Worm (Caenorhabditis elegans) whole organism, late embryonic: ENCODE results near the gene nipi-3.
A peak's percentile ranks its signal among the peaks of the same experiment; 100 is the strongest.

Experiments
- K09A11.1 ChIP-seq: sonication (generic microtip); optimal IDR thresholded peaks from 2 replicates; lab custom pipeline; 2017; ENCODE audit warnings: antibody characterized with exemption, mild to moderate bottlenecking, missing genetic modification characterization, missing compliant biosample characterization; ENCODE audit not compliant: insufficient read depth
- Y22D7AL.16 ChIP-seq: sonication (generic microtip); optimal IDR thresholded peaks from 2 replicates; lab custom pipeline; 2016; ENCODE audit warnings: missing genetic modification characterization, missing compliant biosample characterization
- ama-1 ChIP-seq: fragments of 150-350 bp; optimal IDR thresholded peaks from 2 replicates; lab custom pipeline; 2014
- ceh-14 ChIP-seq: sonication (generic microtip); optimal IDR thresholded peaks from 2 replicates; lab custom pipeline; 2016; ENCODE audit warnings: missing genotype, missing genetic modification characterization, missing compliant biosample characterization
- ceh-18 ChIP-seq: sonication (generic microtip); optimal IDR thresholded peaks from 2 replicates; lab custom pipeline; 2016; ENCODE audit warnings: missing genetic modification characterization, missing compliant biosample characterization
- ceh-2 ChIP-seq: sonication (generic microtip); optimal IDR thresholded peaks from 2 replicates; lab custom pipeline; 2016; ENCODE audit warnings: missing genotype, missing genetic modification characterization, missing compliant biosample characterization
- ceh-31 ChIP-seq: sonication (generic microtip); optimal IDR thresholded peaks from 2 replicates; lab custom pipeline; 2016; ENCODE audit warnings: missing genetic modification characterization, missing compliant biosample characterization
- ceh-34 ChIP-seq: sonication (generic microtip); optimal IDR thresholded peaks from 2 replicates; lab custom pipeline; 2016; ENCODE audit warnings: mild to moderate bottlenecking, missing genetic modification characterization, missing compliant biosample characterization
- ceh-45 ChIP-seq: fragments of 200-800 bp; sonication (Bioruptor generic); IDR thresholded peaks from 2 replicates; pipeline ENCODE4 v1.3.6; 2022; ENCODE audit warnings: missing genetic modification reagents, missing genetic modification characterization, missing compliant biosample characterization
- che-1 ChIP-seq: sonication (generic microtip); optimal IDR thresholded peaks from 2 replicates; lab custom pipeline; 2016; ENCODE audit warnings: mild to moderate bottlenecking, missing genetic modification characterization, missing compliant biosample characterization
- dve-1 ChIP-seq: sonication (generic microtip); optimal IDR thresholded peaks from 2 replicates; lab custom pipeline; 2017; ENCODE audit warnings: antibody characterized with exemption, mild to moderate bottlenecking, missing genetic modification characterization, missing compliant biosample characterization
- elt-2 ChIP-seq: sonication (generic microtip); optimal IDR thresholded peaks from 2 replicates; lab custom pipeline; 2016; ENCODE audit warnings: missing genetic modification reagents, missing genetic modification characterization, missing compliant biosample characterization
- eyg-1 ChIP-seq: sonication (generic microtip); optimal IDR thresholded peaks from 2 replicates; lab custom pipeline; 2016; ENCODE audit warnings: missing genotype, missing genetic modification characterization, missing compliant biosample characterization
- fax-1 ChIP-seq: sonication (generic microtip); optimal IDR thresholded peaks from 2 replicates; lab custom pipeline; 2016; ENCODE audit warnings: missing genotype, missing genetic modification characterization, missing compliant biosample characterization
- fkh-10 ChIP-seq: fragments of 150-350 bp; optimal IDR thresholded peaks from 2 replicates; lab custom pipeline; 2014; ENCODE audit warnings: missing biosample characterization, missing genetic modification reagents, missing genetic modification characterization
- gmeb-2 ChIP-seq: sonication (generic microtip); optimal IDR thresholded peaks from 2 replicates; lab custom pipeline; 2016; ENCODE audit warnings: missing genetic modification characterization, inconsistent platforms, missing compliant biosample characterization
- hlh-13 ChIP-seq: fragments of 200-800 bp; sonication (Bioruptor generic); optimal IDR thresholded peaks from 2 replicates; lab custom pipeline; 2018; ENCODE audit warnings: mild to moderate bottlenecking, missing genetic modification characterization, missing compliant biosample characterization
- hlh-30 ChIP-seq: sonication (generic microtip); optimal IDR thresholded peaks from 2 replicates; lab custom pipeline; 2017; ENCODE audit warnings: antibody characterized with exemption, missing genetic modification characterization, missing compliant biosample characterization; ENCODE audit not compliant: insufficient read depth
- hlh-8 ChIP-seq: sonication (generic microtip); optimal IDR thresholded peaks from 2 replicates; lab custom pipeline; 2016; ENCODE audit warnings: missing genotype, missing genetic modification characterization, missing compliant biosample characterization
- lim-6 ChIP-seq: sonication (generic microtip); optimal IDR thresholded peaks from 2 replicates; lab custom pipeline; 2016; ENCODE audit warnings: missing genetic modification characterization, missing compliant biosample characterization
- mec-3 ChIP-seq: sonication (generic microtip); optimal IDR thresholded peaks from 2 replicates; lab custom pipeline; 2016; ENCODE audit warnings: borderline replicate concordance, missing genetic modification characterization, missing compliant biosample characterization
- nfya-1 ChIP-seq: sonication (generic microtip); optimal IDR thresholded peaks from 2 replicates; lab custom pipeline; 2017; ENCODE audit warnings: missing genetic modification characterization, mild to moderate bottlenecking, missing compliant biosample characterization, antibody characterized with exemption, moderate library complexity
- npax-4 ChIP-seq: sonication (generic microtip); optimal IDR thresholded peaks from 2 replicates; lab custom pipeline; 2016; ENCODE audit warnings: missing genetic modification characterization, missing compliant biosample characterization
- pat-9 ChIP-seq: fragments of 200-800 bp; sonication (Bioruptor generic); optimal IDR thresholded peaks from 2 replicates; lab custom pipeline; 2018; ENCODE audit warnings: mild to moderate bottlenecking, missing genetic modification characterization, moderate library complexity, missing compliant biosample characterization
- pha-4 ChIP-seq: fragments of 150-350 bp; optimal IDR thresholded peaks from 2 replicates; lab custom pipeline; 2018; ENCODE audit warnings: missing biosample characterization, missing genetic modification reagents, missing genetic modification characterization
- pqm-1 ChIP-seq: sonication (generic microtip); optimal IDR thresholded peaks from 2 replicates; lab custom pipeline; 2016; ENCODE audit warnings: missing genetic modification characterization, missing compliant biosample characterization
- pros-1 ChIP-seq: fragments of 150-350 bp; optimal IDR thresholded peaks from 2 replicates; lab custom pipeline; 2014; ENCODE audit warnings: missing biosample characterization, missing genetic modification reagents, missing genetic modification characterization
- sox-2 ChIP-seq: fragments of 200-800 bp; sonication (Bioruptor generic); IDR thresholded peaks from 2 replicates; pipeline ENCODE4 v1.3.6; 2022; ENCODE audit warnings: missing genetic modification reagents, missing genetic modification characterization, missing compliant biosample characterization
- sox-4 ChIP-seq: sonication (generic microtip); optimal IDR thresholded peaks from 2 replicates; lab custom pipeline; 2017; ENCODE audit warnings: mild to moderate bottlenecking, missing genetic modification characterization, inconsistent platforms, missing compliant biosample characterization
- tbx-2 ChIP-seq: sonication (generic microtip); optimal IDR thresholded peaks from 2 replicates; lab custom pipeline; 2016; ENCODE audit warnings: missing genetic modification characterization, missing compliant biosample characterization
- tbx-7 ChIP-seq: sonication (generic microtip); optimal IDR thresholded peaks from 2 replicates; lab custom pipeline; 2016; ENCODE audit warnings: missing genotype, missing genetic modification characterization, missing compliant biosample characterization
- ttx-3 ChIP-seq: sonication (generic microtip); optimal IDR thresholded peaks from 2 replicates; lab custom pipeline; 2016; ENCODE audit warnings: missing genetic modification reagents, missing genetic modification characterization, missing compliant biosample characterization
- unc-42 ChIP-seq: sonication (generic microtip); optimal IDR thresholded peaks from 2 replicates; lab custom pipeline; 2016; ENCODE audit warnings: missing genotype, missing genetic modification characterization, missing compliant biosample characterization
- unc-55 ChIP-seq: sonication (generic microtip); optimal IDR thresholded peaks from 2 replicates; lab custom pipeline; 2017; ENCODE audit warnings: missing biosample characterization, missing genetic modification reagents, missing genetic modification characterization

The nipi-3 gene

ce11 chrX:15609698-15610097, 1.9 kb downstream of the nipi-3 start:
- TF ChIP-seq lim-6: no peak
- no peak for TF ChIP-seq tbx-2 (tag; lab: Kevin White, UChicago)
- no peak for TF ChIP-seq eyg-1 (tag; lab: Kevin White, UChicago)
- no peak for TF ChIP-seq hlh-13
- no peak for TF ChIP-seq ceh-2 (tag; lab: Kevin White, UChicago)
- TF ChIP-seq ceh-31 (tag; lab: Kevin White, UChicago): no peak
- TF ChIP-seq fax-1 (tag; lab: Kevin White, UChicago): no peak
- no peak for TF ChIP-seq che-1 (tag; lab: Kevin White, UChicago)
- TF ChIP-seq nfya-1 (tag; lab: Kevin White, UChicago): no peak
- TF ChIP-seq K09A11.1 (tag; lab: Kevin White, UChicago): no peak
- no peak for TF ChIP-seq fkh-10 (GFP tag; lab: Kevin White, UChicago)
- TF ChIP-seq unc-42 (tag; lab: Kevin White, UChicago): no peak
- TF ChIP-seq sox-2: no peak
- no peak for TF ChIP-seq npax-4 (tag; lab: Kevin White, UChicago)
- no peak for TF ChIP-seq ceh-14
- no peak for TF ChIP-seq mec-3 (tag; lab: Kevin White, UChicago)
- TF ChIP-seq hlh-8 (tag; lab: Kevin White, UChicago): no peak
- no peak for TF ChIP-seq ama-1
- no peak for TF ChIP-seq Y22D7AL.16
- TF ChIP-seq, all 69 proteins: peak for 0

ce11 chrX:15610527-15611091, 2.8 kb downstream of the nipi-3 start:
- peak; percentile 88 for TF ChIP-seq elt-2 (tag; lab: Kevin White, UChicago)
- no peak for TF ChIP-seq ceh-2 (tag; lab: Kevin White, UChicago)
- no peak for TF ChIP-seq gmeb-2 (tag; lab: Kevin White, UChicago)
- no peak for TF ChIP-seq pha-4 (tag; lab: Kevin White, UChicago)
- TF ChIP-seq sox-4: no peak
- no peak for TF ChIP-seq unc-42 (tag; lab: Kevin White, UChicago)
- TF ChIP-seq hlh-30 (tag; lab: Kevin White, UChicago): no peak

ce11 chrX:15613745-15614229, 6.0 kb downstream of the nipi-3 start, which contains the start of gene K09E9.3:
TSS of gene K09E9.3 (minus strand) at chrX:15613795.
- TF ChIP-seq ceh-34 (tag; lab: Kevin White, UChicago) (no peak), nfya-1 (tag; lab: Kevin White, UChicago) (peak; percentile 37), ceh-31 (tag; lab: Kevin White, UChicago) (peak; percentile 2)
- TF ChIP-seq, all 69 proteins: peak for 2

ce11 chrX:15616443-15616842, 8.7 kb downstream of the nipi-3 start, which contains the start of gene ergi-3:
TSS of gene ergi-3 (minus strand) at chrX:15616753.
- TF ChIP-seq ceh-31 (tag; lab: Kevin White, UChicago) (peak; percentile 43), ttx-3 (tag; lab: Kevin White, UChicago) (no peak), pros-1 (peak; percentile 7), ceh-18 (tag; lab: Kevin White, UChicago) (peak; percentile 25), nfya-1 (tag; lab: Kevin White, UChicago) (peak; percentile 18), tbx-7 (no peak), ceh-45 (GFP tag; lab: Robert Waterston, UW) (0 out of 2 replicates have a peak, but pooled peaks have one; percentile 24), unc-55 (GFP tag; lab: Kevin White, UChicago) (peak; percentile 75), dve-1 (tag; lab: Kevin White, UChicago) (peak; percentile 28), pat-9 (tag; lab: Kevin White, UChicago) (no peak), pqm-1 (tag; lab: Kevin White, UChicago) (no peak), Y22D7AL.16 (no peak), unc-42 (tag; lab: Kevin White, UChicago) (peak; percentile 84)
